Fruit fly (Drosophila melanogaster): ENCODE measurements around the gene CG8312.

Gene CG8312

DNA sequence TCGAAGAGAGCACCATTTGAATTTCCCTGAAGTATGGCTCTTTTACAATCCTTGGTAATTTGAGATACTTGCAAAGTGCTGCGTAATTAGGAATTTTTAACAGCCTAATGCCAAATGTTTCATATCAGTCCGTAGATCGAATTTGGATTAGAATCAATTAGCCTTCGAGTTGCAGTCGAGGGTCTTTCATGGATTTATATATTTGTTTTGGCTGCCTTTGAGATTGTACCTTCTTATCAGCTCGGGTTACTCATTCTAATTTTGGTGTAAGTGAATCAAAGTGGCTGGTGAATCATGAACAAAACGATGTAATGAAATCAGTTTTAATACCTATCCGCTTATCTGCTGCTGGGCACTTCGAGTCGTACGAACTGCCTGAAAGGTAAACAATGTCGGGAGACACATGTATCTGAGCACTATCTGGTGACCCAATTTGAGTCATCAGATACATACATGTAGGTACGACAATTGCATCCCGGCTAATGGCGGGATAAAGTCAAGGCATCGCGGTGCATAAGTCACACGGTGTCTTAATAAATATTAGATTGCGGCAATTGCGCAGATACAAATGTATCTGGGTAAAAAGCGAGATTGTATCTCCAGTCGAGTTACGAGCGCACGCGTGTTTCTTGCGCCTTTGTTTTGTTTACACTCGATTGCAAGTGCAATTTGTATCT lies 4.7 kb downstream of the CG8312 start:
- no peak for TF ChIP-seq noc (tag; optimal IDR thresholded peaks at IDR 0.05)

DNA sequence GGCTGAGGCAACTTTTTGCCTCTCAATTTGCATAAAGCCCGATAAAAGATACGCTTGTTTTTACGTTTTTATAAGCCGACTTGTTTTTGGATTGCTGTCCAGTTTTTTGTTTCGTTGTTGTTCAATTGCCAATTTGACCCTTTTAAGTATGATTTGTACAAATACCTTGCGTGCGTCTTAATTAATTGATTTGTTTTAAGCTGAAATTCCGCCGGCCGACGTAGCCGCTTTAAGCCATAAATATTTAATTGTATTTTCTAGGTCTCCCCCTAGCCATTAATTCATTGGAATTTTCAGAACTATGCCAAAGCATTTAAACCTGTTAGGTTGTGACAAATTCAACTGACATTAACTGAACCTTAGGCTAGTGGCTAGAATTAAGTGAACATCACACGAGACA lies 5.5 kb downstream of the CG8312 start:
- no peak for TF ChIP-seq noc (tag; optimal IDR thresholded peaks at IDR 0.05)

DNA sequence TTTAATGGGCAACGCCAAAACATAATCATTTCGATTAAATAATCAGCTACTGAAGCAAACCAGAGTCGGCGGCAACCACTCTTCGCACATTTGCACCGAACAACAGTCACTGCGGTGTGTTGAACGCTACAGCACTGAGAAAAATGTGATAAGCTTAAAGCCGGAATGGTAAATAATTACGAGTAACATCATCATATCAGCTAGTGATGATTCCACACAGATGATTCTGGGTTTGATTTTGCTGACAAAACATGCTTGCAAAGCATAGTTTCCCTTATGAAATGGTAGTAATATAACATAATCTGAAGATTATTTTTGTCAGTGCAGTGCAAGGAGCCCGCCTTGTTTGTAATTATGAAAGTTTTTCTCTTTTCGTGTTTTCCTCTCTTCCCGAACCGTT lies 7.0 kb downstream of the CG8312 start:
- TF ChIP-seq noc (tag; optimal IDR thresholded peaks at IDR 0.05): no peak

DNA sequence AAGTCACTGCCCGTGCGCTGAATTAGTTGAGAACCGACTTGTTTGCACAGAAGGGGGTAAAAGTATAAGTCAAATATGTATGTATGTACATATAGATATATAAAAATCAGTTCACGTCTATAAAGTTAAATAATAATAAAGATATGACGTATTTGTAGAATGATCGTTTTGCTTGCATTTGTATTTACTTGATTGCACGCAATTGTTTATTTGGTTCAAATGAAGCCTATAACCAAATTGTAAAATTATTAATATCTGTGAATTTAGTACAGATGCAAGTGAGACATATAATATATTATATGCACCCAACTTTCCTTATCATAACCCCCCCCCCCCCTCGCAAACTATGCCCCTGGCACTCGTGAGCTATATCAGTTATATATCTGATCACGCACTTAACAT lies 9.4 kb downstream of the CG8312 start:
- TF ChIP-seq noc (tag; optimal IDR thresholded peaks at IDR 0.05): peak; percentile 95

DNA sequence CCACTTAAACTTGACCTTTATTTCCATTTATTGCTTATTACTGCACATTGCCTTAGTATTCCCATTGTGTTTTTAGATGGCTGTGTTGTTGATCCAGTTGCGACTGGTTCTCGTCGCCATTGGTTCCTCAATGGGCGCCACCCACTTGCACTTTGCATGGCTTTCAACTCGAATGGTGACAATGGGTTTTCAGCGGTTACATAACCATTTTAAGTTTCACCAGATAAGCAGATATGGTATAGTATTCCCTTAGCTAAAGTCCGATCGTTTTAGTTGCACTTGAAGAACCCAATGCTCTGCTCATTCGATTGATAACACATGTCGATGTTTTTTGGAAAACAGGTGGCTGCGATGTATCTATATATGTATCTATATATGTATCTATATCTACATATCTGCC lies 10.8 kb downstream of the CG8312 start:
- TF ChIP-seq noc (tag; optimal IDR thresholded peaks at IDR 0.05): no peak

DNA sequence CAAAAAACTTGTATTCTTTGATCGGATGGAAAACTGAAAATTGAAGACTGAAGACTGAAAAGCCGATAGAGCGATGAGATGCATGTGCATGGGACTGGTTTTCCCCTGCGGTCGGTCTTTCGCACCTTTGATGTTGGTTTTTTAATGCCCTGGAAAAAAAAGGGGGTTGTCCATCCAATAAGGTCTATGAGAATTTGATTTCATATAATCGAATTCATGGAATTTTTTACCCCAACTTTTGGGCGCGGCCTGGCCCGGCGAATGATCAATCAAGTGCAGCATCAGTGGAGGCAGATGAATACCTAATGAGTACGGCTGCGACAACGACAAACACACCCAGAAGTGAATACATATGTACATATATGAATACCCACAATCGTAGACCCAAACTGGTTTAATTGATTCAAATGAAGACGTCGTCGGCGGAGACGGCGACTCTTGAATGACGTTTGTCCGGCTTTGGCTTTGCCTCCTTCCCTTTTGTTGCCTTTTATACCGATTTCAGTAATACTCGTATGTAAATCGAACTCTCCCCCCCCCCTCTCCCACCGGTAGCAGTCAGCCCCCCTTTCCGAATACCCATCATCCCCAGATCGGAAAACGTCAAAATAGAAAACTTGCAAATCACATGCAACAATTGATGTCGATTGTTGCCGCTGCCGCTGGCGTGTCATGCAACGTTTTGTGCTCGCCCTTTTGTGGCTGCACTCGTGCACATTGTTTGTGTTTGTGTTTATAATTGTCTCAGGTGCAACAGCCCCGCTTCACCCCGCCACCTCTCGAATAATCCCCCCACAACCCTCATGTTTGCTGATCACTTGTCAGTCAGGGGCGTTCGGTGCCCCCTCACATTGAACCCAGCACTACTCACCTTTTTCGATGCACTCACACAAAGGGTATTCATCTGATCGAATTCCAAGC lies 12.2 kb downstream of the CG8312 start:
- no peak for TF ChIP-seq noc (tag; optimal IDR thresholded peaks at IDR 0.05)

DNA sequence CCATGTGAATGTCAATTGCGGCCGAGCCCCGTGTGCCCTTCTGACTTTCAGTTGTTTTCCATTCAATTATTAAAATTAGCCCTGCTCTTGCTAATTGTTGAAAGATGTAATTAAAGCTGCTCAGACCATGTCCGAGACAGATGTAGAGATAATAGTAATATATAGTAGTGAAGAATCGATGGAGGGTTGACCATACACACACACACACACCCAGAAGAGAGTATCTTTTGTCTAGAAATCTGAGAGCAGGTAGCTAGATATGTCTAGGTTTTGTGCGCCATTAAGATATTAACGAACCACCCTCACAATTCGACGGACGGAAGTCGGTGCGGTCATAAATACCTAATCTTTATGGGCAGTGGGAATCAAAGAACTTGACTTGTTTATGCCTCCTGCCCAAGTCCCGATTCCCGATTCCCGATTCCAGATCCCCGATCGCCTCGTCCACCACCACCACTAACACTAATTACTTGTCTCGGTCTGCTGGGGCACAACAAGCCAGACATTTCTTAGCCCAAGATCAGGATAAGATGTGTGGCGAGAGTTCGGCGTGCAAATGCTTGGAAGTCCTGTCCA lies 13.4 kb downstream of the CG8312 start:
- no peak for TF ChIP-seq noc (tag; optimal IDR thresholded peaks at IDR 0.05)

DNA sequence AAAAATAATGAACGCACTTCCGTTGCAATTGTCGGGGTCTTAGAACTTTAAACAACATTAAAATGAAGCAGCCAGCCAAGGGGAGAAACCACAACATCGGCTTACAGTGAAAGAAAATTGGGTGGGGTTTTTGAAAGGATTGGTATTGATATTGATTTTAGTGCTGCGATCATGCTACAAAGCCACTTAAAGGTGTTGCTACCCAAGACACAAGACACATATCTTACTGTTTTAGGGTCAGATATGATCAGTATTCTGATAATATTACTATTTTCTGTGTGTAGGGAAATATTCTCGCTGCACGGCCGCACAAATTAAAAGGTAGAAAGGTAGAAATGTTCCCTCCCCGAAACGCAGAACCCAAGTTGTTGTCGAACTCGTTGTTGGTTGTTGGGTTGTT lies 14.0 kb downstream of the CG8312 start:
- no peak for TF ChIP-seq noc (tag; optimal IDR thresholded peaks at IDR 0.05)

DNA sequence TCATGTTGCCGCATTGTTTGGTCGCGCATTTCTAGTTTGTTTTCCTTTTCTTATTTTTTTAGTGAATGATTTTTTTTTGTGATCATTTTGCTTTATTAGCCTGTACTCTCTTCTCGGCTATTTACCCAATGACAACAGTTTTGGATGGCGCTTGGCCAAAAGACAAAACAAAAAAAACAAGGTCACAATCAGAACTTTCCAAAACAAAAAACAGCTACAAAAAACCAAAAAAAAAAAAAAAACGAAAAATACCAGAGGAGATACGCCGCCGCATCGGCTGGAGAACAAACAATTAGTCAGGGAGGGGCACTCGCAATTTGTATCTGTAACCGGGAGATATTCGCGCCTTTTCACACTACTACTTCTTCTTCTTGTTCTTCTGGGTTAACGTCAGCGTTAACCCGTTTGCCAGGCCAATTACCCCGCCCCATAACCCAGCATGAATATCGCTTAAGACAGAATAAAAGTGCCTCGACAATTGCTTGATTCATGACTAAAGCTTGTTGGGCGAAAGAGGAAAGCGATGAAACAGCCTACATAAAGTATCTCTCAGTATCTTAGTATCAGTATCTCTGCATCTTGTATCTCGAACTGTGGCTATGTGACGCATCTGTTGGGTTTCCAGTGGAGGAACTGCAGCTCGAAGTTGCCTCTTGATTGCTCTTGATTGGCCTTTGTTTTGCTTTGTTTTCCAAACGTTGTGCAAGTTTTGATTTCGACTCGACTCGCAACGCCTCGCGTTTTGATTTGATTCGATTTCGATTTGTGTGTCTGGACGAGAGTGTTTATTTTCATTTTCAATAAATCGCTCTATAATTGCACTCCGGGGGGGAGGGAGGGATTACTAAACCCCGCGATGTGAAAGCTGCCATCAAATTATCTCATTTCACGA lies 16.1 kb downstream of the CG8312 start:
- no peak for TF ChIP-seq noc (tag; optimal IDR thresholded peaks at IDR 0.05)

DNA sequence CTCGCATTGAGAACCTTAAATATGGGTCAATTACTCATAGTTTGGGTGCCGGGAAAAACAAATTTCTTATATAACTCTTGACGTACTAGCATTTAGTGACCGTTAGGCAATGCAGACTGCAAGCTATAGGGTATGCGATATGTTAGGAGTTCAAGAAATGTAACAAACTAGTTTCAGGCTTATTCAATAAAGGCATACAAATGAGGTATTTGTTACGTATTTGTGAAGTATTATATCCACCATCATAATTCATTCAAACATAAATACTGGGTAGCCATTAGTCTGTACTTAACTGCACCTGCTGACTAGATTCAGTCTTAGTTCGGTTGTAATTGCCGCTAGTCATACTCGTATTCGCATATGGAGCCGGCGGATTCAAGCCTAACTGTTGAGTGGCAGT lies 17.1 kb downstream of the CG8312 start:
- no peak for TF ChIP-seq noc (tag; optimal IDR thresholded peaks at IDR 0.05)

DNA sequence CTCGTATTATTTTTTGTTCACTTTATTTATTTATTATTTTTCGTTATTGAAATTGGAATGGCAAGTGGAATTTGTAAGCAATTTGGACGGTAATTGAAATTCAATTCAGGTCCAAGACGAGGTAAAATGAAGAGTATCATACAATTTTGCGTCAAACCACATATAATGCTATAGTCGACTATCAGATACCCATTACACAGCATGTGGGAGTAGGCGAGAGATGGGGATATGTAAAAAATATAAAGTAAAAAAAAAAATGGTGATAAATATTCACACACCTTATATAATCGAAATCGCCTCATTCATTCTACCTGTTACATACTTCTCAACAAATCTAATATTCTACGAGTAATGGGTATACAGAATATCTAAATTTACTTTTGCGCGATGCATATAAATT lies 21.1 kb downstream of the CG8312 start:
- TF ChIP-seq noc (tag; optimal IDR thresholded peaks at IDR 0.05): peak; percentile 33

DNA sequence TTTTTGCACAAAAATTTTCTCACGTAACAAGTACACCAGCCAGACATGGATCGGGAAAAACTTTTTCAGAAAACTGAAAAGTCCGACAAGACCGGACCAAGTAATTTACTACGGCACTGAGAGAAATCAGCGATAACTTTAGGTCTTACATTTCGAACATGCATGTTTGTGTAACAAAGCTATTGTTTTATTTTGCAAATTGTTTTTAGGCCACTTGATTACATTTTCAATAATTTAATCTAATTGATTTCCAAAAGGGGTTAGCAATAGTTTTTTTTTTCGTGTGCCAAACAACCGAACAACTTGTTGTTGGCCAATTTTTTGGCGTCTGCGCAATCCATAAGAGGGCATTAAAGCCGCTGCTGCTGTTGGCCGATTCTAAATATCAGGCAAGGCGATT lies 22.0 kb downstream of the CG8312 start:
- TF ChIP-seq noc (tag; optimal IDR thresholded peaks at IDR 0.05): peak; percentile 39

DNA sequence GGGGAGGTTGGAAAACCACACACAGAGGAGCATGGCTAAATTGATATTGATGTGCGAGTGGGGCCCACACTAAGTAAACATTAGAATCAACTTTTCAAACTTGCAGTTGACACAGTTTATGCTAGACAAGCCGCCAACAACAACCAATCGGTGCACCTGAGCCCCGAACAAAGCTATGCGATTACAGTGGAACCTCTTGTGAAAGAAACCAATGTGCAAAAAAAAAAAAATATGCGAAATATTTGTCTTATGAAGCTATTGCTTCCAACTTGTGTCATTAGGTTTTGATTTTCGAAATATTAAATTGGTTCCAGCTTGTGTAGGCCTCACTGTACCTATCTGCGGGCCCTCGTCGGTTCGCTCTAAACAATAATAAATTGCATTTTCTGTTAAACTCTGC lies 27.2 kb downstream of the CG8312 start:
- TF ChIP-seq noc (tag; optimal IDR thresholded peaks at IDR 0.05): peak; percentile 60

DNA sequence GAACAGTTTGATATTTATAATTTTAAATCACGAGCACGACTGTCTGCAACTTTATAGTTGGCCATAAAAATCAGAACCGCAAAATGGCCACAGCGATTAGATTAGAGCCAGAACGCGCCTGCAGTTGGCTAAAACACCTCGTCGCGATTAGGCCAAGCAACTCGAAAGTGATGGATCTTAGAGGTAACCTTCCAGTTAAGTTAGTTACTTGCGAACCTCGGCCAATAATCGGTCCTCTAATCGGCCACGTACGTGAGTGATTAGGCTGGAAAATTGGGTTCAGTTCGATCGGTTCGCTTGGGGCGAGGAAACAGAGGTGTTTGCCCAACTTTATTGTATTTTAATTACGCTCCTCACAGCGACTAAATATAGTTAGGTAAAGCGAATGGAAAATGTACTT lies 29.2 kb downstream of the CG8312 start:
- peak; percentile 84 for TF ChIP-seq noc (tag; optimal IDR thresholded peaks at IDR 0.05)

DNA sequence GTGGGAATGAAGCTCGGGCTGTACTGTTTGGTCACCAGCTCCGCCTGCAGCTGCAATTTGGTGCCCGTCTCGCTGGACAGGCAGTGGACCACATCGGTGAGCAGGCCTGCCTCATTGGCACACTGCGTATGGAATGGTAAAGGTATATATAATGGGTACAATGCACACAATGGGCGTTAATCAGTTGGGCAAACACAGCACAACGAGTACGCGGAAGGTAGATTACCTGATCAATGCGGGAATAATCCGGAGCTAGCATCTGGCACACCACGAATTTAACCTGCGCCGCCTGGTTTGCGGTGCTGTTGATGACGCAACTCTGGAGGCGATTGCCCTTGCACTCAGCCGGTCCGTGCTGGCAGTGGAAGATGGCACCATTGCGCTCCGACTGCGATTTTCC lies 34.3 kb downstream of the CG8312 start:
- TF ChIP-seq noc (tag; optimal IDR thresholded peaks at IDR 0.05): no peak

DNA sequence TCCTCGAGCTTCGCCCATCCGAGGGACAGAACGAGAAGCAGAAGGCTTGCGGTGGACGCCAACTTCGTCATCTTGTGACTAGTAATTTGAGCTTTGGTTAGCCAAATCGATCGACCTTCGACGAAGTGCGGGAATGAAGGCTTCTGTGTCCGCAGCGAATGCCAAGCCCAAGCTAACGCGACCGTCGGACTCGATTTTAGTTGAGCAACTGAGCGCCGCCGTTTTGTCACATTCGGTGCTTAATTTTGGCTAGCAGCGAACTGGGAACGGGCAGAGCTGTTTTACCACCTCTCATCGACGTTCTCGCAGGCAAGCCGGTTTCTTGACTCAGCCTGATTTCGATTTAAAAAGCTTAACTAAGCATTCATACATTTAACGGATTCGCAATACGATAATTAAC lies 35.2 kb downstream of the CG8312 start:
- TF ChIP-seq noc (tag; optimal IDR thresholded peaks at IDR 0.05): no peak
